Fruit fly (Drosophila melanogaster) ovary, adult (tissue): ENCODE data around the gene CG9616.

Experiments
- CG17801 ChIP-seq: fragments of 200-800 bp; optimal IDR thresholded peaks from 2 replicates; lab custom pipeline; 2019; ENCODE audit warnings: missing biosample characterization, mild to moderate bottlenecking, missing genetic modification characterization, moderate library complexity; ENCODE audit not compliant: partially characterized antibody

CG9616 gene

dm6 chr3R:14224105-14224574 lies 21.1 kb downstream of the CG9616 start, which contains the start of gene Sp212:
TSS of gene Sp212 (minus strand) at chr3R:14224155.
- TF ChIP-seq CG17801 (GFP tag; lab: Kevin White, UChicago) = no peak

dm6 chr3R:14221484-14221883 lies 23.8 kb downstream of the CG9616 start, which contains the start of gene CG33109:
TSS of gene CG33109 (minus strand) at chr3R:14221584.
- TF ChIP-seq CG17801 (GFP tag; lab: Kevin White, UChicago) = no peak

- TF ChIP-seq CG17801 (GFP tag; lab: Kevin White, UChicago) = no peak
Measured at dm6 chr3R:14220105-14220504, 25.2 kb downstream of the CG9616 start, which contains the start of gene CG31326. TSS of gene CG31326 (minus strand) at chr3R:14220205.

DNA sequence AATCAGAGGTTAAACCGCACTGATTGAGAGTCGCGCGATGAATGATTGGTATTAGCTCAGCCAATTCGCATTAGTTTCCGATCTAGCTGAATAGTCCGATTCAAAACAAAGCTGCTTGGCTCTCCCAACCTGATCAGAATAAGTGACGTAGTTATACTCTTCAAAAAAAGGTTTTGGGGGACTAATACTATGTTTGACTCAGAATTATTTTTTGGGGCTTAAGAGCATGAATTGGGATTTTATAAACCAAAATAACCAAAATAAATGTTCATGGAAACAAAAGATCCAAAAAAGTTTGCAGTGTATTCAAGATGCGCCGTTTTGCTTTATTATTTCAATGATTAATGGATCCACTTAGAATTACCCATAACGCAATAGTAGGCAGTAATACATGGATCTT lies 27.4 kb downstream of the CG9616 start, which contains the start of gene CG9649:
Gene CG9649 (minus strand): TSS at position 44 of the 400 bp plus-strand sequence.
- TF ChIP-seq CG17801 (GFP tag; lab: Kevin White, UChicago) = no peak

dm6 chr3R:14214776-14215175 lies 30.5 kb downstream of the CG9616 start, which contains the start of gene Dop1R1:
TSS of gene Dop1R1 (minus strand) at chr3R:14214810.
- no peak for TF ChIP-seq CG17801 (GFP tag; lab: Kevin White, UChicago)
